Worm (Caenorhabditis elegans) whole organism, late embryonic: ENCODE data around the gene nep-16.
A peak's percentile ranks its signal among the peaks of the same experiment; 100 is the strongest.

Experiments
- C08G9.2 ChIP-seq: sonication (generic microtip); optimal IDR thresholded peaks from 2 replicates; lab custom pipeline; 2016; ENCODE audit warnings: mild to moderate bottlenecking, missing genetic modification characterization, moderate library complexity, missing compliant biosample characterization
- ceh-19 ChIP-seq: fragments of 200-800 bp; sonication (Bioruptor generic); optimal IDR thresholded peaks from 2 replicates; lab custom pipeline; 2018; ENCODE audit warnings: mild to moderate bottlenecking, missing genetic modification characterization, missing compliant biosample characterization
- hlh-6 ChIP-seq: sonication (generic microtip); optimal IDR thresholded peaks from 2 replicates; lab custom pipeline; 2016; ENCODE audit warnings: missing genotype, missing genetic modification characterization, missing compliant biosample characterization
- mec-3 ChIP-seq: sonication (generic microtip); optimal IDR thresholded peaks from 2 replicates; lab custom pipeline; 2016; ENCODE audit warnings: borderline replicate concordance, missing genetic modification characterization, missing compliant biosample characterization
- pat-9 ChIP-seq: fragments of 200-800 bp; sonication (Bioruptor generic); optimal IDR thresholded peaks from 2 replicates; lab custom pipeline; 2018; ENCODE audit warnings: mild to moderate bottlenecking, missing genetic modification characterization, moderate library complexity, missing compliant biosample characterization
- ttx-3 ChIP-seq: sonication (generic microtip); optimal IDR thresholded peaks from 2 replicates; lab custom pipeline; 2016; ENCODE audit warnings: missing genetic modification reagents, missing genetic modification characterization, missing compliant biosample characterization
- unc-42 ChIP-seq: sonication (generic microtip); optimal IDR thresholded peaks from 2 replicates; lab custom pipeline; 2016; ENCODE audit warnings: missing genotype, missing genetic modification characterization, missing compliant biosample characterization

nep-16 gene

DNA sequence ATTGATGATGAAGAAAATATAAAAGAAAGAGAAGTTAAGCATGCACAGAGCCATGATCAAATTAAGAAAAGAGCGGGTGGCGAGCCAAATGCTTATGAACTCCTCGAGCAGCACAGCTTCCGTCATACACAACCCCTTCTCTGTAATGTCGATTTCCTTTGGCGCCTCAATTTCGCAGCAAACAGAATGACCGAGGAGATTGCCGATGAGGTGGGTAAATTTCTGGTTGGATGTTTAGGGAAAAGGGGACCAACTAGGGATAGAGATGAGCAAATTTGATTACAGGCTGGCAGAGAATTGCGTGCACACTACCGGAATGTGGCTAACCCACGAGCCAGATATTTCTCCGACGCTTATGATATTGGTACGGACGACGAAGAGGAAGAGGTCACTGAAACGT is 36.2 kb downstream of the nep-16 start:
- TF ChIP-seq mec-3 (tag; lab: Kevin White, UChicago) (no peak), unc-42 (tag; lab: Kevin White, UChicago) (peak; percentile 82)

DNA sequence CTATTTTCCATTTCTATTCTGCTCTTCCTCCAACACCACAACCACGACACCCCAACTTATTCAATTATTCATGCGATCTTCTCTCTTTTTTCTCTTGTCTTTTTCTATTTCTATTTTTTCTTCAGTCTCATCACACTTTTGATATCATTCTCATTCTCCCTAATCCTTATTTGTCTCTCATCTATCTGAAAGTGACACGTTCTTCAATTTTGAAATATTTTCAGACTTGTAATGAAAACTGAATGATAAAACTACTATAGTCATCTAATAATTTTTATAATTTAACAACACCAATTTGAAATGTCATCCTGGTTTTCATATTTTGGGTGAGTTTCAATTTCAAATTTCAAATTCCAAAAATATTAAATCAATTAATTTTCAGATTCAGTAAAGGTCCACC is 53.0 kb downstream of the nep-16 start, which contains the start of gene cla-1:
Gene cla-1, plus strand, starts transcription at position 301 of the 400 bp plus-strand sequence.
- TF ChIP-seq ttx-3 (tag; lab: Kevin White, UChicago) (no peak), ceh-19 (GFP tag; lab: Kevin White, UChicago) (no peak), unc-42 (tag; lab: Kevin White, UChicago) (peak; percentile 44)

DNA sequence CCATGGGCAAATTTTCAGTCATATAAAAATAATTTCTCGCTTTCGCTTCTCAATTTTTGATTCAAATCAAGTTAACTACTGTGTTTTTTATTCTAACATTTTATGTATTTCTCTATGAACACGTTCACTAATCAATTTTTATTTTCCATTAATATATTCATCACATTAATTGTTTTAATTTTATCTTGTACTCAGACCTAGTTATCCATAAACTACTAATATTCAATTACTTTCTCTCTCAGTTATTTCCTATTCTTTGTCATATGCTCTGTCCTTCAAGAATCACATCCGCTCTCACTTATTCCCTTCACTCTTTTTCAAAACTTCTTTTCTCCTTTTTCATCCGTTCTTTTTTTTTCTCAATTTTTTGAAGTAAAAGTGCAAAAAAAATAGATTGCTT is 54.7 kb downstream of the nep-16 start:
- TF ChIP-seq pat-9 (no peak), unc-42 (tag; lab: Kevin White, UChicago) (peak; percentile 18), hlh-6 (tag; lab: Kevin White, UChicago) (no peak), C08G9.2 (tag; lab: Kevin White, UChicago) (no peak)
